Worm (Caenorhabditis elegans): Measurements from ENCODE around the gene W06B4.1.

DNA sequence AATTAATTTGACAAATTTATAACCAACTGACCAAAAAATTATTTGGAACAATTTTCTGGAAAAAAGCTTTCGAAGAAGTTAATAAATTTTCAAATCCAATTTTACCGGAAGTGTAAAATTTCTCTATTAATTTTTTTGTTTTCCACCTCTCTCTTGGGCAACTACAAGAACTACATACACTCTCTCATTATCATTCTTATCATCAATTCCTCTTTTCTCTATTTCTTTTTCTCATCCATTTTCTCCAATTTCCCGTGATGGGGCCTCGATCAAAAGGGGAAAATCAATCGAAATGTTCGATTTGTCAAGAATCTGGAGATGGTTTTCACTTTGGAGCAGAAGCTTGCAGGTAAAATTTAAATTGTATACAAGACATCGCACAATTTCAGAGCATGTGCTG, 38.2 kb upstream of the W06B4.1 start, which contains the start of gene nhr-109:
- TF ChIP-seq mxl-1 (tag; optimal IDR thresholded peaks at IDR 0.05) (no peak), hlh-26 (GFP tag; conservative IDR thresholded peaks at IDR 0.05) (no peak), F49E8.2 (tag; optimal IDR thresholded peaks at IDR 0.05; ENCODE audit: insufficient read depth) (no peak), repo-1 (tag; optimal IDR thresholded peaks at IDR 0.05) (no peak), him-1 (tag; optimal IDR thresholded peaks at IDR 0.05) (no peak), B0019.2 (GFP tag; conservative IDR thresholded peaks at IDR 0.05) (no peak), cebp-1 (GFP tag; IDR thresholded peaks at IDR 0.05) (no peak), cebp-1 (tag; optimal IDR thresholded peaks at IDR 0.05) (no peak), unc-62 (GFP tag; optimal IDR thresholded peaks at IDR 0.05) (no peak), athp-1 (tag; optimal IDR thresholded peaks at IDR 0.05) (no peak), dpff-1 (tag; optimal IDR thresholded peaks at IDR 0.05) (no peak), bed-2 (GFP tag; IDR thresholded peaks at IDR 0.05) (no peak)

Measured in whole organism, young adult.